Worm (Caenorhabditis elegans): ENCODE results near the gene mec-17.

Gene mec-17

ce11 chrIV:7985737-7986136, 1.2 kb downstream of the mec-17 start:
- peak; percentile 84 for TF ChIP-seq elt-2 (tag; optimal IDR thresholded peaks at IDR 0.05)
- no peak for TF ChIP-seq pha-4 (tag; optimal IDR thresholded peaks at IDR 0.05)

- TF ChIP-seq tbx-7 (tag; optimal IDR thresholded peaks at IDR 0.05): no peak
- TF ChIP-seq ceh-48 (tag; optimal IDR thresholded peaks at IDR 0.05): no peak
- peak; percentile 13 for TF ChIP-seq ama-1 (optimal IDR thresholded peaks at IDR 0.05)
These were observed 3.1 kb downstream of the mec-17 start for ce11 chrIV:7983728-7984346.

DNA sequence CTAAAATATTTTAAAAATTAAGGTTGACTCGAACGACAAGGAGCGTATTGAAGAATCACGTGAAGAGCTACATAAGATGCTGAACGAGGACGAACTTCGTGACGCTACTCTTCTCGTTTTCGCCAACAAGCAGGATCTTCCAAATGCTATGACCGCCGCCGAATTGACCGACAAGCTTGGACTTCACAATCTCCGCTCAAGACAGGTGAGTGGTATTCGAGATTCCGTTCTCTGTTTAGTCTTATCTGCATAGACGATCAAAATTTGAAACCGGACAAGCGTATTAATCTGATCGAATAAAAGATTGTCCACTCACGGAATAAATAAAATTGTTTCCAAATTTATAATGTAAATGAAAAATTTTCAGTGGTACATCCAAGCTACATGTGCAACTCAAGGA, 4.0 kb downstream of the mec-17 start:
- TF ChIP-seq ets-4 (tag; optimal IDR thresholded peaks at IDR 0.05) (no peak), pax-1 (tag; optimal IDR thresholded peaks at IDR 0.05) (no peak), ahr-1 (tag; optimal IDR thresholded peaks at IDR 0.05) (no peak), rnt-1 (tag; optimal IDR thresholded peaks at IDR 0.05) (no peak), hlh-6 (tag; optimal IDR thresholded peaks at IDR 0.05) (no peak), ceh-14 (tag; optimal IDR thresholded peaks at IDR 0.05) (no peak), sdc-2 (tag; optimal IDR thresholded peaks at IDR 0.05) (no peak), ceh-18 (tag; optimal IDR thresholded peaks at IDR 0.05) (no peak), sox-2 (GFP tag; IDR thresholded peaks at IDR 0.05) (no peak), ceh-2 (tag; optimal IDR thresholded peaks at IDR 0.05) (no peak), ama-1 (optimal IDR thresholded peaks at IDR 0.05) (no peak), lim-6 (tag; optimal IDR thresholded peaks at IDR 0.05) (no peak)

DNA sequence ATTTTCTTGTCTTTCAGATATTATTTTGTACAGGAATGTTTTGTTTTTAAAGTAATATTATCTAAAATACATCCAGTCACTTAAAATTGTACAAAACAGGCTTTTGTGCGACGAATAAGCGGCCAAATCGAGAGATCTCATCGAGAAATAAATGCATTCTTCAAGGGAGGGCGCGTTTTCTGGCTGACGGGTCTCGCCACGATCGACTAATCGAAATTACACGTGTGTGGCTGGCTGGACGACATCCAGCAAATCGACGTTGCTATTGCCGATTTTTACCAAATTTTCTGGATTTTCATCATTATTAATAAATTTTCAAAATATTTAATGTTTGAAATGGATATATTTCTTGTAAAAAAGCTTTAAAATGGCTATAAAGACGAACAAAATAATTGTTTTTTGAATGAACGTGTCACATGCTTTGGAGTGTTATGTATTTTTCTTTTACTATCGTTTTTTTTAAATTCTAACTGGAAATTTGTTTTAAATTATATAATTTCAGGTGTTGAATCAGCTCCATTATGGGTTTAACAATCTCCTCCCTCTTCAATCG, 4.9 kb downstream of the mec-17 start, which contains the start of gene arf-5:
Gene arf-5, plus strand, starts transcription at position 503 of the 553 bp plus-strand sequence.
- TF ChIP-seq hlh-15 (tag; optimal IDR thresholded peaks at IDR 0.05) (no peak), unc-55 (GFP tag; optimal IDR thresholded peaks at IDR 0.05) (no peak), K02D7.2 (tag; optimal IDR thresholded peaks at IDR 0.05) (no peak), lin-11 (tag; optimal IDR thresholded peaks at IDR 0.05) (no peak), fkh-6 (tag; optimal IDR thresholded peaks at IDR 0.05) (no peak), pros-1 (tag; optimal IDR thresholded peaks at IDR 0.05) (no peak), ets-4 (tag; optimal IDR thresholded peaks at IDR 0.05) (no peak), dve-1 (tag; optimal IDR thresholded peaks at IDR 0.05) (no peak), unc-42 (tag; optimal IDR thresholded peaks at IDR 0.05) (peak; percentile 7), T23F11.4 (GFP tag; optimal IDR thresholded peaks at IDR 0.05) (no peak), pat-9 (tag; optimal IDR thresholded peaks at IDR 0.05) (no peak), ama-1 (optimal IDR thresholded peaks at IDR 0.05) (no peak), ref-2 (tag; optimal IDR thresholded peaks at IDR 0.05) (no peak), nfya-1 (tag; optimal IDR thresholded peaks at IDR 0.05) (peak; percentile 14), hlh-30 (tag; optimal IDR thresholded peaks at IDR 0.05; ENCODE audit: insufficient read depth) (peak; percentile 35), pha-2 (tag; optimal IDR thresholded peaks at IDR 0.05) (no peak), hlh-8 (tag; optimal IDR thresholded peaks at IDR 0.05) (no peak), F13H6.1 (tag; optimal IDR thresholded peaks at IDR 0.05) (no peak), ceh-6 (GFP tag; optimal IDR thresholded peaks at IDR 0.05) (no peak), K09A11.1 (tag; optimal IDR thresholded peaks at IDR 0.05; ENCODE audit: insufficient read depth) (no peak), ceh-45 (GFP tag; IDR thresholded peaks at IDR 0.05) (no peak), nhr-11 (tag; optimal IDR thresholded peaks at IDR 0.05) (no peak), fkh-10 (GFP tag; optimal IDR thresholded peaks at IDR 0.05) (no peak)
